Worm (Caenorhabditis elegans) whole organism, L4 larva: Measurements from ENCODE around the gene rig-4.
A peak's percentile ranks its signal among the peaks of the same experiment; 100 is the strongest.
"Not testable (repeated sequence)": the region's sequence is repeated elsewhere in the genome, so short reads cannot be mapped to it uniquely, and the experiment has no call there.

Source experiments
- D1046.2 ChIP-seq: fragments of 200-800 bp; sonication (Bioruptor generic); IDR thresholded peaks from 2 replicates; pipeline ENCODE4 v1.3.6; 2022; ENCODE audit warnings: missing genetic modification characterization, missing compliant biosample characterization
- F37D6.2 ChIP-seq: sonication (generic microtip); optimal IDR thresholded peaks from 2 replicates; lab custom pipeline; 2016; ENCODE audit warnings: mild to moderate bottlenecking, missing genetic modification characterization, missing compliant biosample characterization
- F49E8.2 ChIP-seq: sonication (generic microtip); optimal IDR thresholded peaks from 2 replicates; lab custom pipeline; 2016; ENCODE audit warnings: missing compliant biosample characterization, mild to moderate bottlenecking, missing genetic modification characterization, borderline replicate concordance
- T20F7.1 ChIP-seq: fragments of 200-800 bp; sonication (Bioruptor generic); optimal IDR thresholded peaks from 2 replicates; lab custom pipeline; 2018; ENCODE audit warnings: mild to moderate bottlenecking, missing genetic modification characterization, missing compliant biosample characterization
- T26A8.4 ChIP-seq: fragments of 200-800 bp; sonication (Bioruptor generic); IDR thresholded peaks from 2 replicates; pipeline ENCODE4 v1.3.6; 2022; ENCODE audit warnings: missing genetic modification characterization, missing compliant biosample characterization
- Y48G9A.11 ChIP-seq: fragments of 200-800 bp; sonication (Bioruptor generic); IDR thresholded peaks from 2 replicates; pipeline ENCODE4 v1.3.6; 2022; ENCODE audit warnings: missing genetic modification reagents, missing genetic modification characterization, missing compliant biosample characterization
- Y75B8A.6 ChIP-seq: fragments of 200-800 bp; sonication (Bioruptor generic); IDR thresholded peaks from 2 replicates; pipeline ENCODE4 v1.3.6; 2022; ENCODE audit warnings: missing genetic modification reagents, missing genetic modification characterization, missing compliant biosample characterization
- ZK337.2 ChIP-seq: fragments of 200-800 bp; sonication (Bioruptor generic); IDR thresholded peaks from 2 replicates; pipeline ENCODE4 v1.3.6; 2022; ENCODE audit warnings: missing genetic modification reagents, missing genetic modification characterization, missing compliant biosample characterization
- aha-1 ChIP-seq: fragments of 150-350 bp; peaks from one replicate; lab custom pipeline; 2014; ENCODE audit warnings: missing biosample characterization, missing genetic modification characterization
- arid-1 ChIP-seq: fragments of 200-800 bp; sonication (Bioruptor generic); conservative IDR thresholded peaks from 2 replicates; pipeline ENCODE4 v1.3.6; 2022; ENCODE audit warnings: missing genetic modification reagents, missing genetic modification characterization, missing compliant biosample characterization
- ceh-20 ChIP-seq: fragments of 200-800 bp; sonication (Bioruptor generic); IDR thresholded peaks from 2 replicates; pipeline ENCODE4 v1.3.6; 2022; ENCODE audit warnings: missing genetic modification reagents, missing genetic modification characterization, missing compliant biosample characterization
- ceh-44 ChIP-seq: fragments of 200-800 bp; sonication (Bioruptor generic); IDR thresholded peaks from 2 replicates; pipeline ENCODE4 v1.3.6; 2022; ENCODE audit warnings: missing genetic modification reagents, missing genetic modification characterization, missing compliant biosample characterization
- ctbp-1 ChIP-seq: fragments of 200-800 bp; sonication (Bioruptor generic); IDR thresholded peaks from 2 replicates; pipeline ENCODE4 v1.3.6; 2022; ENCODE audit warnings: missing genetic modification reagents, missing genetic modification characterization, missing compliant biosample characterization
- daf-16 ChIP-seq, 3 experiments: sonication (generic microtip); optimal IDR thresholded peaks; 2 replicates each; lab custom pipeline; 2016 to 2017; ENCODE audit warnings: missing genetic modification characterization in 3 of 3, missing genetic modification reagents in 3 of 3, mild to moderate bottlenecking in 2 of 3, missing compliant biosample characterization in 2 of 3, missing biosample characterization in 1 of 3, moderate library complexity in 1 of 3
- dmd-6 ChIP-seq: fragments of 200-800 bp; sonication (Bioruptor generic); IDR thresholded peaks from 2 replicates; pipeline ENCODE4 v1.3.6; 2022; ENCODE audit warnings: missing genetic modification reagents, missing genetic modification characterization, missing compliant biosample characterization
- dmd-9 ChIP-seq: fragments of 200-800 bp; sonication (Bioruptor generic); IDR thresholded peaks from 2 replicates; pipeline ENCODE4 v1.3.6; 2022; ENCODE audit warnings: missing genetic modification reagents, missing genetic modification characterization, missing compliant biosample characterization
- dpl-1 ChIP-seq: fragments of 150-350 bp; optimal IDR thresholded peaks from 2 replicates; lab custom pipeline; 2014; ENCODE audit warnings: missing biosample characterization, missing genetic modification reagents, missing genetic modification characterization
- duxl-1 ChIP-seq: sonication (generic microtip); optimal IDR thresholded peaks from 2 replicates; lab custom pipeline; 2016; ENCODE audit warnings: mild to moderate bottlenecking, missing genetic modification characterization, moderate library complexity, missing compliant biosample characterization; ENCODE audit not compliant: poor library complexity
- dve-1 ChIP-seq: sonication (generic microtip); optimal IDR thresholded peaks from 2 replicates; lab custom pipeline; 2017; ENCODE audit warnings: antibody characterized with exemption, mild to moderate bottlenecking, missing genetic modification characterization, missing compliant biosample characterization; ENCODE audit not compliant: insufficient read depth
- egl-43 ChIP-seq: fragments of 200-800 bp; sonication (Bioruptor generic); IDR thresholded peaks from 2 replicates; pipeline ENCODE4 v1.3.6; 2022; ENCODE audit warnings: missing genetic modification reagents, missing genetic modification characterization, missing compliant biosample characterization
- hif-1 ChIP-seq, 2 experiments: sonication (generic microtip); optimal IDR thresholded peaks; 2 replicates each; lab custom pipeline; 2016 to 2017; ENCODE audit warnings: missing compliant biosample characterization in 2 of 2, missing genetic modification characterization in 2 of 2, missing genetic modification reagents in 2 of 2, missing genotype in 2 of 2, mild to moderate bottlenecking in 1 of 2
- hlh-11 ChIP-seq: fragments of 200-800 bp; sonication (Bioruptor generic); optimal IDR thresholded peaks from 2 replicates; lab custom pipeline; 2018; ENCODE audit warnings: mild to moderate bottlenecking, missing genetic modification characterization, missing compliant biosample characterization
- hlh-30 ChIP-seq: sonication (generic microtip); optimal IDR thresholded peaks from 2 replicates; lab custom pipeline; 2017; ENCODE audit warnings: antibody characterized with exemption, mild to moderate bottlenecking, missing genetic modification characterization, missing compliant biosample characterization; ENCODE audit not compliant: insufficient read depth
- hmg-1.1 ChIP-seq: fragments of 200-800 bp; sonication (Bioruptor generic); IDR thresholded peaks from 2 replicates; pipeline ENCODE4 v1.3.6; 2022; ENCODE audit warnings: missing genetic modification reagents, missing genetic modification characterization, missing compliant biosample characterization
- lin-1 ChIP-seq: fragments of 200-800 bp; sonication (Bioruptor generic); IDR thresholded peaks from 2 replicates; pipeline ENCODE4 v1.3.6; 2022; ENCODE audit warnings: missing genetic modification reagents, missing genetic modification characterization, missing compliant biosample characterization
- lin-13 ChIP-seq: fragments of 150-350 bp; optimal IDR thresholded peaks from 2 replicates; lab custom pipeline; 2014; ENCODE audit warnings: missing biosample characterization, missing genetic modification reagents, missing genetic modification characterization
- lin-38 ChIP-seq: fragments of 200-800 bp; sonication (Bioruptor generic); IDR thresholded peaks from 2 replicates; pipeline ENCODE4 v1.3.6; 2022; ENCODE audit warnings: missing genetic modification reagents, missing genetic modification characterization, missing compliant biosample characterization
- lsy-2 ChIP-seq, 2 experiments: fragments of 150-350 bp in 1 of 2; sonication (generic microtip) in 1 of 2; optimal IDR thresholded peaks; 2 replicates each; lab custom pipeline; 2014 to 2017; ENCODE audit warnings: missing biosample characterization in 2 of 2, missing genetic modification characterization in 2 of 2
- madf-5 ChIP-seq, 2 experiments: fragments of 200-800 bp; sonication (Bioruptor generic); IDR thresholded peaks; 2 replicates each; pipeline ENCODE4 v1.3.6; 2022; ENCODE audit warnings: missing compliant biosample characterization in 2 of 2, missing genetic modification characterization in 2 of 2
- madf-9 ChIP-seq: fragments of 200-800 bp; sonication (Bioruptor generic); conservative IDR thresholded peaks from 2 replicates; pipeline ENCODE4 v1.3.6; 2022; ENCODE audit warnings: missing genetic modification reagents, missing genetic modification characterization, missing compliant biosample characterization
- mdl-1 ChIP-seq, 2 experiments: fragments of 150-350 bp in 1 of 2; sonication (generic microtip) in 1 of 2; optimal IDR thresholded peaks; 2 replicates each; lab custom pipeline; 2014 to 2017; ENCODE audit warnings: missing biosample characterization in 2 of 2, missing genetic modification characterization in 2 of 2
- mep-1 ChIP-seq: fragments of 150-350 bp; sonication (generic microtip); optimal IDR thresholded peaks from 3 replicates; lab custom pipeline; 2014; ENCODE audit warnings: missing biosample characterization, missing genetic modification characterization
- mes-2 ChIP-seq: sonication (generic microtip); optimal IDR thresholded peaks from 2 replicates; lab custom pipeline; 2016; ENCODE audit warnings: missing genotype, mild to moderate bottlenecking, missing genetic modification characterization, missing compliant biosample characterization; ENCODE audit not compliant: poor library complexity, severe bottlenecking
- mxl-3 ChIP-seq: fragments of 200-800 bp; sonication (Bioruptor generic); optimal IDR thresholded peaks from 2 replicates; lab custom pipeline; 2018; ENCODE audit warnings: mild to moderate bottlenecking, missing genetic modification characterization, missing compliant biosample characterization
- nhr-28 ChIP-seq: fragments of 150-350 bp; optimal IDR thresholded peaks from 2 replicates; lab custom pipeline; 2014; ENCODE audit warnings: missing biosample characterization, missing genetic modification characterization
- nhr-42 ChIP-seq: fragments of 200-800 bp; sonication (Bioruptor generic); IDR thresholded peaks from 2 replicates; pipeline ENCODE4 v1.3.6; 2022; ENCODE audit warnings: missing genetic modification characterization, missing compliant biosample characterization
- nhr-6 ChIP-seq: fragments of 150-350 bp; optimal IDR thresholded peaks from 2 replicates; lab custom pipeline; 2014; ENCODE audit warnings: missing biosample characterization, missing genetic modification characterization
- rbr-2 ChIP-seq: sonication (generic microtip); optimal IDR thresholded peaks from 2 replicates; lab custom pipeline; 2016; ENCODE audit warnings: missing genotype, missing genetic modification characterization, missing compliant biosample characterization
- saeg-2 ChIP-seq: fragments of 200-800 bp; sonication (Bioruptor generic); IDR thresholded peaks from 2 replicates; pipeline ENCODE4 v1.3.6; 2022; ENCODE audit warnings: missing genetic modification reagents, missing genetic modification characterization, missing compliant biosample characterization
- snpc-1.2 ChIP-seq: fragments of 200-800 bp; sonication (Bioruptor generic); IDR thresholded peaks from 2 replicates; pipeline ENCODE4 v1.3.6; 2022; ENCODE audit warnings: missing genetic modification reagents, missing genetic modification characterization, missing compliant biosample characterization
- spr-1 ChIP-seq: sonication (generic microtip); optimal IDR thresholded peaks from 2 replicates; lab custom pipeline; 2016; ENCODE audit warnings: mild to moderate bottlenecking, missing genetic modification characterization, missing compliant biosample characterization
- tra-1 ChIP-seq: fragments of 200-800 bp; sonication (Bioruptor generic); IDR thresholded peaks from 2 replicates; pipeline ENCODE4 v1.3.6; 2022; ENCODE audit warnings: missing genetic modification reagents, missing genetic modification characterization, missing compliant biosample characterization
- unc-130 ChIP-seq: sonication (generic microtip); optimal IDR thresholded peaks from 2 replicates; lab custom pipeline; 2016; ENCODE audit warnings: missing genetic modification reagents, missing genetic modification characterization, missing compliant biosample characterization
- unc-62 ChIP-seq, 3 experiments: fragments of 150-350 bp in 1 of 3; sonication (generic microtip); optimal IDR thresholded peaks in 2 of 3; peaks in 1 of 3; 1 replicate in 1 of 3; 2 replicates in 2 of 3; lab custom pipeline; 2014 to 2017; ENCODE audit warnings: missing biosample characterization in 3 of 3, missing genetic modification characterization in 3 of 3, missing genetic modification reagents in 3 of 3, missing genotype in 1 of 3
- vab-7 ChIP-seq: fragments of 200-800 bp; sonication (Bioruptor generic); IDR thresholded peaks from 2 replicates; pipeline ENCODE4 v1.3.6; 2022; ENCODE audit warnings: missing genetic modification reagents, missing genetic modification characterization, missing compliant biosample characterization
- zfp-3 ChIP-seq: fragments of 200-800 bp; sonication (Bioruptor generic); conservative IDR thresholded peaks from 2 replicates; pipeline ENCODE4 v1.3.6; 2022; ENCODE audit warnings: missing genetic modification reagents, missing genetic modification characterization, missing compliant biosample characterization

rig-4 gene

ce11 chrIV:7946899-7947499, 56.9 kb downstream of the rig-4 start, which contains the start of gene F20D12.12:
Gene F20D12.12, plus strand, starts transcription at chrIV:7947440.
- TF ChIP-seq duxl-1 (tag; lab: Kevin White, UChicago) = peak; percentile 5
- TF ChIP-seq mdl-1 (tag; optimal IDR thresholded peaks at IDR 0.05; lab: Kevin White, UChicago) = peak in 1 of 2 experiments; percentile 64
- TF ChIP-seq nhr-28 = peak; percentile 4
- TF ChIP-seq lsy-2 (tag; optimal IDR thresholded peaks at IDR 0.05; lab: Kevin White, UChicago) = peak; percentile 70 to 96
- peak; percentile 27 for TF ChIP-seq F37D6.2
- TF ChIP-seq daf-16 (GFP tag; optimal IDR thresholded peaks at IDR 0.05; lab: Kevin White, UChicago); unc-62 (tag; optimal IDR thresholded peaks at IDR 0.05; lab: Kevin White, UChicago): not testable (repeated sequence)
- TF ChIP-seq daf-16 (tag; optimal IDR thresholded peaks at IDR 0.05; lab: Kevin White, UChicago) = peak; percentile 13
- TF ChIP-seq lin-1 (GFP tag; lab: Robert Waterston, UW) = peak; percentile 85
- peak; percentile 91 for TF ChIP-seq lin-38 (GFP tag; lab: Robert Waterston, UW)
- peak; percentile 73 for TF ChIP-seq dpl-1 (GFP tag; lab: Kevin White, UChicago)
- TF ChIP-seq saeg-2 (GFP tag; lab: Robert Waterston, UW) = 0 out of 2 replicates have a peak, but pooled peaks have one; percentile 62
- TF ChIP-seq dmd-6 (GFP tag; lab: Robert Waterston, UW) = peak; percentile 85
- TF ChIP-seq unc-130 (GFP tag; lab: Kevin White, UChicago) = peak; percentile 83
- TF ChIP-seq Y75B8A.6 (GFP tag; lab: Robert Waterston, UW) = 0 out of 2 replicates have a peak, but pooled peaks have one; percentile 39
- peak; percentile 68 for TF ChIP-seq nhr-6 (tag; lab: Kevin White, UChicago)
- peak; percentile 85 for TF ChIP-seq snpc-1.2 (GFP tag; lab: Robert Waterston, UW)
- peak; percentile 80 for TF ChIP-seq zfp-3 (GFP tag; lab: Robert Waterston, UW)
- TF ChIP-seq F49E8.2 = peak; percentile 52
- peak; percentile 80; the same call in 1 of the 2 replicates for TF ChIP-seq D1046.2 (GFP tag; lab: Robert Waterston, UW)
- peak in 1 of 2 experiments; percentile 49 for TF ChIP-seq hif-1 (tag; optimal IDR thresholded peaks at IDR 0.05; lab: Kevin White, UChicago)
- TF ChIP-seq egl-43 (GFP tag; lab: Robert Waterston, UW) = peak; percentile 86
- TF ChIP-seq aha-1 (tag; lab: Kevin White, UChicago) = peak; percentile 95
- TF ChIP-seq hlh-11 = peak; percentile 68
- peak; percentile 83; the same call in 1 of the 2 replicates for TF ChIP-seq nhr-42 (GFP tag; lab: Robert Waterston, UW)
- TF ChIP-seq spr-1 (tag; lab: Kevin White, UChicago) = peak; percentile 29
- peak; percentile 71; the same call in 1 of the 2 replicates for TF ChIP-seq dmd-9 (GFP tag; lab: Robert Waterston, UW)
- TF ChIP-seq T20F7.1 (GFP tag; lab: Kevin White, UChicago) = peak; percentile 79
- peak; percentile 45 for TF ChIP-seq mep-1 (tag; lab: Kevin White, UChicago)
- peak; percentile 48 for TF ChIP-seq hlh-30 (tag; lab: Kevin White, UChicago)
- peak; percentile 90 for TF ChIP-seq ceh-20 (GFP tag; lab: Robert Waterston, UW)
- peak; percentile 94 for TF ChIP-seq hmg-1.1 (GFP tag; lab: Robert Waterston, UW)
- peak; percentile 87 for TF ChIP-seq arid-1
- peak; percentile 87; the same call in 1 of the 2 replicates for TF ChIP-seq tra-1 (GFP tag; lab: Robert Waterston, UW)
- peak; percentile 71; the same call in 1 of the 2 replicates for TF ChIP-seq madf-9 (GFP tag; lab: Robert Waterston, UW)
- TF ChIP-seq T26A8.4 (GFP tag; lab: Robert Waterston, UW) = peak; percentile 81
- peak; percentile 85 for TF ChIP-seq ZK337.2 (GFP tag; lab: Robert Waterston, UW)
- TF ChIP-seq vab-7 (GFP tag; lab: Robert Waterston, UW) = peak; percentile 96
- TF ChIP-seq ceh-44 (GFP tag; lab: Robert Waterston, UW) = peak; percentile 96
- TF ChIP-seq lin-13 (GFP tag; lab: Kevin White, UChicago) = peak; percentile 32
- TF ChIP-seq unc-62 (GFP tag; optimal IDR thresholded peaks at IDR 0.05 in 1 of 2; lab: Kevin White, UChicago) = peak in 1 of 2 experiments; percentile 45
- peak; percentile 83 for TF ChIP-seq Y48G9A.11 (GFP tag; lab: Robert Waterston, UW)
- peak in 1 of 2 experiments; percentile 68; a peak in 1 of 4 replicates for TF ChIP-seq madf-5 (GFP tag; IDR thresholded peaks at IDR 0.05; lab: Robert Waterston, UW)
- peak; percentile 91 for TF ChIP-seq mes-2 (tag; lab: Kevin White, UChicago)
- TF ChIP-seq rbr-2 (tag; lab: Kevin White, UChicago) = peak; percentile 74
- TF ChIP-seq ctbp-1 (GFP tag; lab: Robert Waterston, UW) = peak; percentile 87
- peak; percentile 30 for TF ChIP-seq mxl-3 (GFP tag; lab: Kevin White, UChicago)
- peak; percentile 54 for TF ChIP-seq dve-1 (tag; lab: Kevin White, UChicago)
